Fruit fly (Drosophila melanogaster) whole organism, embryonic: ENCODE measurements around the gene CG15418.

ENCODE experiments used
- Adf1 ChIP-seq: fragments of 200-800 bp; sonication (Bioruptor generic); IDR thresholded peaks from 2 replicates; pipeline ENCODE4 v1.3.6; 2022; ENCODE audit warnings: missing biosample characterization, missing genetic modification characterization
- Antp ChIP-seq: fragments of 200-800 bp; sonication (Bioruptor generic); optimal IDR thresholded peaks from 3 replicates; lab custom pipeline; 2016; ENCODE audit warnings: missing biosample characterization, missing genetic modification characterization
- Bdp1 ChIP-seq: fragments of 200-800 bp; sonication (Bioruptor generic); optimal IDR thresholded peaks from 3 replicates; lab custom pipeline; 2016; ENCODE audit warnings: missing biosample characterization, missing genetic modification characterization
- C15 ChIP-seq: fragments of 200-800 bp; sonication (Bioruptor generic); IDR thresholded peaks from 3 replicates; pipeline ENCODE4 v1.3.6; 2022; ENCODE audit warnings: missing biosample characterization, missing genetic modification characterization
- CG10274 ChIP-seq: fragments of 200-800 bp; sonication (Bioruptor generic); optimal IDR thresholded peaks from 3 replicates; lab custom pipeline; 2017; ENCODE audit warnings: missing biosample characterization, mild to moderate bottlenecking, missing genetic modification characterization
- CG10654 ChIP-seq: fragments of 200-800 bp; sonication (Bioruptor generic); optimal IDR thresholded peaks from 2 replicates; lab custom pipeline; 2016; ENCODE audit warnings: missing biosample characterization, missing genetic modification characterization
- CG10959 ChIP-seq: fragments of 200-800 bp; sonication (Bioruptor generic); IDR thresholded peaks from 2 replicates; pipeline ENCODE4 v1.3.6; 2022; ENCODE audit warnings: missing biosample characterization, missing genetic modification characterization
- CG11398 ChIP-seq: fragments of 200-800 bp; sonication (Bioruptor generic); optimal IDR thresholded peaks from 2 replicates; lab custom pipeline; 2016; ENCODE audit warnings: missing biosample characterization, missing genetic modification characterization
- CG12155 ChIP-seq: fragments of 200-800 bp; sonication (Bioruptor generic); optimal IDR thresholded peaks from 3 replicates; lab custom pipeline; 2016; ENCODE audit warnings: missing biosample characterization, missing genetic modification characterization
- CG13287 ChIP-seq: fragments of 200-800 bp; sonication (Bioruptor generic); IDR thresholded peaks from 2 replicates; pipeline ENCODE4 v1.3.6; 2022; ENCODE audit warnings: missing biosample characterization, missing genetic modification characterization; ENCODE audit not compliant: partially characterized antibody
- CG14860 ChIP-seq: fragments of 200-800 bp; sonication (Bioruptor generic); IDR thresholded peaks from 3 replicates; pipeline ENCODE4 v1.3.6; 2022; ENCODE audit warnings: missing biosample characterization, missing genetic modification characterization; ENCODE audit not compliant: partially characterized antibody
- CG14965 ChIP-seq: fragments of 200-800 bp; sonication (Bioruptor generic); optimal IDR thresholded peaks from 2 replicates; lab custom pipeline; 2016; ENCODE audit warnings: missing biosample characterization, missing genetic modification characterization, borderline replicate concordance
- CG15601 ChIP-seq: fragments of 200-800 bp; sonication (Bioruptor generic); optimal IDR thresholded peaks from 3 replicates; lab custom pipeline; 2019; ENCODE audit warnings: missing biosample characterization, mild to moderate bottlenecking, missing genetic modification characterization, moderate library complexity
- CG1647 ChIP-seq: fragments of 200-800 bp; sonication (Bioruptor generic); optimal IDR thresholded peaks from 3 replicates; lab custom pipeline; 2016; ENCODE audit warnings: missing biosample characterization, missing genetic modification characterization
- CG16863 ChIP-seq: fragments of 200-800 bp; sonication (Bioruptor generic); optimal IDR thresholded peaks from 3 replicates; lab custom pipeline; 2016; ENCODE audit warnings: missing biosample characterization, missing genetic modification characterization
- CG17186 ChIP-seq: fragments of 200-800 bp; sonication (Bioruptor generic); optimal IDR thresholded peaks from 3 replicates; lab custom pipeline; 2017; ENCODE audit warnings: missing biosample characterization, missing genetic modification reagents, missing genetic modification characterization
- CG17385 ChIP-seq: fragments of 200-800 bp; sonication (Bioruptor generic); optimal IDR thresholded peaks from 3 replicates; lab custom pipeline; 2018; ENCODE audit warnings: missing biosample characterization, mild to moderate bottlenecking, missing genetic modification characterization
- CG2199 ChIP-seq: fragments of 200-800 bp; sonication (Bioruptor generic); IDR thresholded peaks from 3 replicates; pipeline ENCODE4 v1.3.6; 2022; ENCODE audit warnings: missing biosample characterization, missing genetic modification characterization
- CG32532 ChIP-seq: fragments of 200-800 bp; sonication (Bioruptor generic); IDR thresholded peaks from 2 replicates; pipeline ENCODE4 v1.3.6; 2022; ENCODE audit warnings: missing biosample characterization, missing genetic modification characterization
- CG3726 ChIP-seq: fragments of 200-800 bp; sonication (Bioruptor generic); IDR thresholded peaks from 3 replicates; pipeline ENCODE4, ENCODE4 v1.3.6; 2022; ENCODE audit warnings: missing biosample characterization, missing genetic modification characterization
- CG3847 ChIP-seq: fragments of 200-800 bp; sonication (Bioruptor generic); IDR thresholded peaks from 2 replicates; pipeline ENCODE4 v1.3.6; 2022; ENCODE audit warnings: missing biosample characterization, missing genetic modification characterization
- CG4360 ChIP-seq: fragments of 200-800 bp; sonication (Bioruptor generic); IDR thresholded peaks from 2 replicates; pipeline ENCODE4 v1.3.6; 2022; ENCODE audit warnings: missing biosample characterization, missing genetic modification characterization
- CG4404 ChIP-seq: fragments of 200-800 bp; sonication (Bioruptor generic); IDR thresholded peaks from 2 replicates; pipeline ENCODE4 v1.3.6; 2022; ENCODE audit warnings: missing biosample characterization, missing genetic modification characterization
- CG4730 ChIP-seq: fragments of 200-800 bp; sonication (Bioruptor generic); IDR thresholded peaks from 2 replicates; pipeline ENCODE4 v1.3.6; 2022; ENCODE audit warnings: missing biosample characterization, missing genetic modification characterization
- CG4820 ChIP-seq: fragments of 200-800 bp; sonication (Bioruptor generic); optimal IDR thresholded peaks from 3 replicates; lab custom pipeline; 2016; ENCODE audit warnings: missing biosample characterization, missing genetic modification characterization
- CG6175 ChIP-seq: fragments of 200-800 bp; sonication (Bioruptor generic); IDR thresholded peaks from 3 replicates; pipeline ENCODE4 v1.3.6; 2022; ENCODE audit warnings: missing biosample characterization, missing genetic modification characterization
- Camta ChIP-seq: fragments of 200-800 bp; sonication (Bioruptor generic); optimal IDR thresholded peaks from 2 replicates; lab custom pipeline; 2016; ENCODE audit warnings: missing biosample characterization, missing genetic modification characterization
- Dad ChIP-seq: fragments of 200-800 bp; sonication (Bioruptor generic); optimal IDR thresholded peaks from 3 replicates; lab custom pipeline; 2016; ENCODE audit warnings: missing biosample characterization, missing genetic modification characterization
- Doc3 ChIP-seq: fragments of 200-800 bp; sonication (Bioruptor generic); IDR thresholded peaks from 3 replicates; pipeline ENCODE4 v1.3.6; 2022; ENCODE audit warnings: missing biosample characterization, missing genetic modification characterization; ENCODE audit not compliant: partially characterized antibody
- E2f1 ChIP-seq: fragments of 200-800 bp; sonication (Bioruptor generic); IDR thresholded peaks from 2 replicates; pipeline ENCODE4 v1.3.6; 2022; ENCODE audit warnings: missing biosample characterization, missing genetic modification characterization
- HLH54F ChIP-seq: fragments of 200-800 bp; sonication (Bioruptor generic); optimal IDR thresholded peaks from 3 replicates; lab custom pipeline; 2016; ENCODE audit warnings: missing biosample characterization, missing genetic modification characterization
- Med ChIP-seq: fragments of 200-800 bp; sonication (Bioruptor generic); peaks from one replicate; lab custom pipeline; 2016; ENCODE audit warnings: missing biosample characterization, missing genetic modification characterization, mild to moderate bottlenecking, inconsistent platforms, moderate library complexity
- Meics ChIP-seq: fragments of 200-800 bp; sonication (Bioruptor generic); optimal IDR thresholded peaks from 2 replicates; lab custom pipeline; 2017; ENCODE audit warnings: missing biosample characterization, mild to moderate bottlenecking, missing genetic modification characterization
- NfI ChIP-seq: fragments of 200-800 bp; sonication (Bioruptor generic); optimal IDR thresholded peaks from 3 replicates; lab custom pipeline; 2018; ENCODE audit warnings: missing biosample characterization, mild to moderate bottlenecking, missing genetic modification characterization, moderate library complexity
- Oli ChIP-seq: fragments of 200-800 bp; sonication (Bioruptor generic); optimal IDR thresholded peaks from 2 replicates; lab custom pipeline; 2018; ENCODE audit warnings: missing biosample characterization, mild to moderate bottlenecking, missing genetic modification characterization, moderate library complexity
- Opbp ChIP-seq: fragments of 200-800 bp; sonication (Bioruptor generic); IDR thresholded peaks from 3 replicates; pipeline ENCODE4 v1.3.6; 2022; ENCODE audit warnings: missing biosample characterization, missing genetic modification characterization; ENCODE audit not compliant: partially characterized antibody
- ato ChIP-seq: fragments of 200-800 bp; sonication (Bioruptor generic); IDR thresholded peaks from 2 replicates; pipeline ENCODE4 v1.3.6; 2022; ENCODE audit warnings: missing biosample characterization, missing genetic modification characterization; ENCODE audit not compliant: partially characterized antibody
- bbx ChIP-seq: fragments of 200-800 bp; sonication (Bioruptor generic); IDR thresholded peaks from 2 replicates; pipeline ENCODE4 v1.3.6; 2022; ENCODE audit warnings: missing biosample characterization, missing genetic modification characterization; ENCODE audit not compliant: partially characterized antibody
- btn ChIP-seq: fragments of 200-800 bp; sonication (Bioruptor generic); optimal IDR thresholded peaks from 2 replicates; lab custom pipeline; 2016; ENCODE audit warnings: missing biosample characterization, missing genetic modification characterization
- cwo ChIP-seq: fragments of 200-800 bp; sonication (Bioruptor generic); optimal IDR thresholded peaks from 3 replicates; lab custom pipeline; 2017; ENCODE audit warnings: missing biosample characterization, missing genetic modification characterization, mild to moderate bottlenecking, moderate library complexity, missing genetic modification reagents
- ftz-f1 ChIP-seq: fragments of 200-800 bp; sonication (Bioruptor generic); optimal IDR thresholded peaks from 2 replicates; lab custom pipeline; 2016; ENCODE audit warnings: missing biosample characterization, missing genetic modification characterization
- gce ChIP-seq: fragments of 200-800 bp; sonication (Bioruptor generic); IDR thresholded peaks from 3 replicates; pipeline ENCODE4 v1.3.6; 2022; ENCODE audit warnings: missing biosample characterization, missing genetic modification characterization
- gt ChIP-seq: fragments of 200-800 bp; sonication (Bioruptor generic); IDR thresholded peaks from 2 replicates; pipeline ENCODE4 v1.3.6; 2022; ENCODE audit warnings: missing biosample characterization, missing genetic modification characterization
- hbn ChIP-seq: fragments of 200-800 bp; sonication (Bioruptor generic); IDR thresholded peaks from 2 replicates; pipeline ENCODE4 v1.3.6; 2022; ENCODE audit warnings: missing biosample characterization, missing genetic modification characterization; ENCODE audit not compliant: partially characterized antibody
- lbe ChIP-seq: fragments of 200-800 bp; sonication (Bioruptor generic); optimal IDR thresholded peaks from 2 replicates; lab custom pipeline; 2016; ENCODE audit warnings: missing biosample characterization, mild to moderate bottlenecking, missing genetic modification characterization
- lov ChIP-seq, 2 experiments: fragments of 200-800 bp in 1 of 2; fragments of >200 bp in 1 of 2; sonication (Bioruptor generic) in 1 of 2; IDR thresholded peaks in 1 of 2; optimal IDR thresholded peaks in 1 of 2; 2 replicates in 1 of 2; 3 replicates in 1 of 2; pipeline versions ENCODE4 v1.3.6 to Lab custom; 2017 to 2022; ENCODE audit warnings: missing biosample characterization in 1 of 2, missing genetic modification characterization in 1 of 2
- luna ChIP-seq: fragments of 200-800 bp; sonication (Bioruptor generic); optimal IDR thresholded peaks from 2 replicates; lab custom pipeline; 2016; ENCODE audit warnings: missing biosample characterization, missing genetic modification characterization
- sd ChIP-seq: fragments of 200-800 bp; sonication (Bioruptor generic); optimal IDR thresholded peaks from 3 replicates; lab custom pipeline; 2018; ENCODE audit warnings: missing biosample characterization, mild to moderate bottlenecking, missing genetic modification characterization, moderate library complexity
- sim ChIP-seq: fragments of 200-800 bp; sonication (Bioruptor generic); IDR thresholded peaks from 2 replicates; pipeline ENCODE4 v1.3.6; 2022; ENCODE audit warnings: missing biosample characterization, missing genetic modification characterization
- zf30C ChIP-seq: fragments of 200-800 bp; sonication (Bioruptor generic); optimal IDR thresholded peaks from 3 replicates; lab custom pipeline; 2018; ENCODE audit warnings: missing biosample characterization, mild to moderate bottlenecking, missing genetic modification characterization
- zfh1 ChIP-seq: fragments of 200-800 bp; sonication (Bioruptor generic); IDR thresholded peaks from 3 replicates; pipeline ENCODE4 v1.3.6; 2022; ENCODE audit warnings: missing biosample characterization, missing genetic modification characterization

CG15418 gene

DNA sequence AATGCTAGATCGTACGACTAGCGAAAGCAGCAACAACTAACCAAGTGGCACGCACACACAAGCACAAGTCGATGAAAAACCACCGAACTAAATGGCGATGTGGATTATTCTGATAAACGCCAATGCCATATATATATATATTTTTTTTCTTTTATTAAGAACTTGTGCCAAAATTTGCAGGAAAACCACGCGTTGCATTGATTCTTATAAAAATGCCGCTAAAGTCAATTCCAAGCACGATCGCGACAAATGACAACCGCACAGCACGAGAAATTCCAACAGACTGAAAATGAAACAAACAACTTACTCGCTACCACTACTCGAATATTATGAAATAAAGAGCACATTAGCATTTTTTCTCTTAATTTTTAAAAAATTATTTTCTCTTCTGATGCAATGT, 35.2 kb upstream of the CG15418 start, which contains the start of gene for (continued):
- TF ChIP-seq CG3847 (GFP tag; lab: Robert Waterston, UW) (no peak), ato (GFP tag; lab: Robert Waterston, UW) (no peak), Antp (GFP tag; lab: Kevin White, UChicago) (no peak), Bdp1 (GFP tag; lab: Kevin White, UChicago) (no peak), CG10654 (GFP tag; lab: Kevin White, UChicago) (no peak), gce (no peak), lbe (GFP tag; lab: Kevin White, UChicago) (no peak), CG17186 (GFP tag; lab: Kevin White, UChicago) (no peak), CG4730 (GFP tag; lab: Robert Waterston, UW) (no peak), ftz-f1 (GFP tag; lab: Kevin White, UChicago) (no peak), CG3726 (GFP tag; lab: Robert Waterston, UW) (no peak), CG4820 (GFP tag; lab: Kevin White, UChicago) (no peak), CG4360 (GFP tag; lab: Robert Waterston, UW) (peak; percentile 13; the same call in 1 of the 2 replicates), E2f1 (GFP tag; lab: Robert Waterston, UW) (no peak), CG32532 (peak; percentile 19; the same call in 1 of the 2 replicates), CG12155 (GFP tag; lab: Kevin White, UChicago) (peak; percentile 93), zfh1 (GFP tag; lab: Robert Waterston, UW) (no peak), C15 (GFP tag; lab: Robert Waterston, UW) (no peak), CG15601 (tag; lab: Kevin White, UChicago) (peak; percentile 16), Opbp (GFP tag; lab: Robert Waterston, UW) (no peak), Camta (GFP tag; lab: Kevin White, UChicago) (no peak), btn (GFP tag; lab: Kevin White, UChicago) (no peak), CG13287 (GFP tag; lab: Robert Waterston, UW) (peak; percentile 9; the same call in 1 of the 2 replicates), bbx (GFP tag; lab: Robert Waterston, UW) (peak; percentile 21; the same call in 1 of the 2 replicates), CG17385 (GFP tag; lab: Kevin White, UChicago) (no peak), cwo (no peak), Adf1 (GFP tag; lab: Robert Waterston, UW) (no peak), CG1647 (GFP tag; lab: Kevin White, UChicago) (no peak), lov (optimal IDR thresholded peaks at IDR 0.05; lab: Kevin White, UChicago) (no peak), lov (GFP tag; IDR thresholded peaks at IDR 0.05; lab: Robert Waterston, UW) (no peak), NfI (GFP tag; lab: Kevin White, UChicago) (no peak), gt (GFP tag; lab: Robert Waterston, UW) (no peak), CG10959 (GFP tag; lab: Robert Waterston, UW) (no peak), CG4404 (GFP tag; lab: Robert Waterston, UW) (no peak), zf30C (GFP tag; lab: Kevin White, UChicago) (no peak), Dad (GFP tag; lab: Kevin White, UChicago) (no peak), Oli (tag; lab: Kevin White, UChicago) (no peak), Med (peak; percentile 50), hbn (no peak), CG6175 (GFP tag; lab: Robert Waterston, UW) (no peak), CG2199 (GFP tag; lab: Robert Waterston, UW) (0 out of 3 replicates have a peak, but pooled peaks have one; percentile 31), HLH54F (GFP tag; lab: Kevin White, UChicago) (no peak), sim (GFP tag; lab: Robert Waterston, UW) (no peak), CG14965 (no peak), luna (GFP tag; lab: Kevin White, UChicago) (no peak), CG10274 (GFP tag; lab: Kevin White, UChicago) (no peak), Meics (GFP tag; lab: Kevin White, UChicago) (no peak), CG14860 (GFP tag; lab: Robert Waterston, UW) (no peak), CG11398 (GFP tag; lab: Kevin White, UChicago) (no peak), CG16863 (no peak), sd (peak; percentile 47), Doc3 (GFP tag; lab: Robert Waterston, UW) (no peak)
